Worm (Caenorhabditis elegans): ENCODE measurements around the gene F14H3.3.

F14H3.3 gene

DNA sequence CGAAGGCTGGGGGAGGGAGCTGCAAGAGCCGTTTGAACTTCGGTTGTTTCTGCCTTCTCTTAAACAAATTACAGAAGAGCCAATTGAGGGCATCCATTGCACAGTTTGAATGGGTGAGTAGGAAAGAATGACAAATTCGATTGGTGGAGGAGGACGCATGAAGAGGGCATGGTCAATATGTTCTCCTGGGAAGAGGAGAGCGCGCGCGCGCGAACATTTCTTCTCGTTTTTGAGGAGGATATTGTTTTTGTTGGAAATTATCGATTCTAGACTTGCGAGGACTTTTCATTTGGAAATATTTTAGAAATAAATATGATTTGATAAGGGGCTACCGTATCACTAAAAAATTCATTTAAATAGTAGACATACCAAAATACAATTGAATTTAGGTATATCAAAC, 21.7 kb downstream of the F14H3.3 start, which contains the start of gene T10C6.7:
T10C6.7 (minus strand) TSS at position 143 of the 400 bp plus-strand sequence.
- TF ChIP-seq dmd-4 (tag; optimal IDR thresholded peaks at IDR 0.05) (no peak), ztf-4 (tag; optimal IDR thresholded peaks at IDR 0.05) (no peak)

DNA sequence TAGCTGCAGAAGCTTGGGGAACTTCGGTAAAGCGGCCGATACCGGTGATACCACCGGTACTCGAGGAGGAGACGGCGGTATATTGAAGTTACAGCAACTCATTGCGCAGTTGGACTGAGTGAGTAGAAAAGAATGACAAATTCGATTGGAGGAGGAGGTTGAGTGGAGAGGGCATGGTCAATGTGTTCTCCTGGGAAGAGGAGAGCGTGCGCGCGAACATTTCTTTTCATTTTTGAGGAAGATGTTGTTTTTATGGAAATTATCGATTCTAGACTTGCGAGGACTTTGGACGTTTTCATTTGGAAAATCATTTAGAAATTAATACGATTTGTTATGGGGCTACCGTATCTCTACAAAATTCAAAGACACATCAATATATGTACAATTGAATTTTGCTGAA, 24.0 kb downstream of the F14H3.3 start:
- TF ChIP-seq elt-3 (tag; optimal IDR thresholded peaks at IDR 0.05) (no peak), R02D3.7 (tag; optimal IDR thresholded peaks at IDR 0.05) (no peak), snpc-4 (tag; optimal IDR thresholded peaks at IDR 0.05) (no peak), ztf-11 (tag; optimal IDR thresholded peaks at IDR 0.05) (no peak), mdl-1 (tag; optimal IDR thresholded peaks at IDR 0.05) (no peak), aly-2 (tag; optimal IDR thresholded peaks at IDR 0.05) (no peak), egl-27 (tag; optimal IDR thresholded peaks at IDR 0.05) (no peak), sma-9 (GFP tag; optimal IDR thresholded peaks at IDR 0.05) (no peak), sma-9 (tag; optimal IDR thresholded peaks at IDR 0.05) (no peak), crh-2 (tag; optimal IDR thresholded peaks at IDR 0.05) (no peak), nhr-77 (tag; optimal IDR thresholded peaks at IDR 0.05) (no peak), nhr-21 (tag; optimal IDR thresholded peaks at IDR 0.05) (no peak), mab-5 (tag; optimal IDR thresholded peaks at IDR 0.05) (no peak), skn-1 (tag; optimal IDR thresholded peaks at IDR 0.05) (no peak), peb-1 (tag; optimal IDR thresholded peaks at IDR 0.05) (no peak), lin-39 (tag; optimal IDR thresholded peaks at IDR 0.05) (no peak), nhr-10 (tag; optimal IDR thresholded peaks at IDR 0.05) (no peak)

DNA sequence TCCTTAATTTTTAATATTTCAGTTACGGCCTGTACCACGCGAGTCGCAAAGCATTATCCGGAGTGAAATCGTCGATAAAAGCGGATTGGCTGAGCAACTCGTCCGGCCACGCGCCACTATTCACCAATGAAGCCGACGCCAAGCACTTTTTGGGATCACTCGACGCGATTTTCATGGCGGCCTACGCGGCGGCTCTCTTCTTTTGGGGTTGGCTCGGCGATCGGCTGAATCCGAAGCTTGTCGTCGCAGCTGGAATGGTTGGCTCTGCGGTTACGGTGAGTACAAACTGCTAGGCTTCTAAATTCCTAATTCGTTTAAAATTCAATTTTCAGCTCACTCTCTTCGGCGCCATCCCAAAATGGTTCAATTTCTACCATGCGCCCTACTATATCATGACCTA, 28.4 kb downstream of the F14H3.3 start:
- TF ChIP-seq ztf-1 (GFP tag; conservative IDR thresholded peaks at IDR 0.05) (no peak), nhr-21 (tag; optimal IDR thresholded peaks at IDR 0.05) (no peak), ama-1 (optimal IDR thresholded peaks at IDR 0.05) (no peak)

DNA sequence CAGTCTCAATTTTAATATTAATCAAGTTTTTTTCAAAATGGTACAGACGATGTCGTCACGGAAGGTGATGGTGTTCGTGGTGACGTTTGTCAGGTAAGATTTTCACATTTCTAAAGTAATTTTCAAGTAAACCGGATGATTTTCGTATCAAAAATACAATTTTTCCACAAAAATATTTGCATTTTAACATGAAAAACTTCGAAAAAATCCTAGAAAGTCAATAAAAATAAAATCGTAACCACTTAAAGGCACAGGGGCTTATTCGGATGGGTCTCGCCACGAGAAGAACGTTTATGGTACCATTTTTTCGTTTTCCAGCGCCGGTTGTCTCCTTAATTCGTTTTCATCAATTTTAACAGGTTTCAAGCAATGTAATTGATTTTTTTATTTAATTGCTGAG, 29.0 kb downstream of the F14H3.3 start, which contains the start of gene T10C6.6:
T10C6.6 (plus strand) TSS at position 27 of the 400 bp plus-strand sequence.
- no peak for TF ChIP-seq sma-3 (GFP tag; optimal IDR thresholded peaks at IDR 0.05)
- no peak for TF ChIP-seq nhr-129 (tag; optimal IDR thresholded peaks at IDR 0.05)
- TF ChIP-seq zag-1 (tag; optimal IDR thresholded peaks at IDR 0.05): no peak
- no peak for TF ChIP-seq egl-27 (tag; optimal IDR thresholded peaks at IDR 0.05)
- no peak for TF ChIP-seq nhr-12 (tag; optimal IDR thresholded peaks at IDR 0.05)
- no peak for TF ChIP-seq Y55F3AM.14 (GFP tag; optimal IDR thresholded peaks at IDR 0.05)
- TF ChIP-seq nhr-237 (tag; optimal IDR thresholded peaks at IDR 0.05): no peak
- TF ChIP-seq peb-1 (tag; optimal IDR thresholded peaks at IDR 0.05): no peak
- TF ChIP-seq ztf-11 (tag; optimal IDR thresholded peaks at IDR 0.05): no peak
- TF ChIP-seq alr-1 (tag; optimal IDR thresholded peaks at IDR 0.05): no peak
- TF ChIP-seq sem-4 (tag; optimal IDR thresholded peaks at IDR 0.05): no peak
- TF ChIP-seq nhr-11 (tag; optimal IDR thresholded peaks at IDR 0.05): no peak
- no peak for TF ChIP-seq nhr-23 (tag; optimal IDR thresholded peaks at IDR 0.05)
- no peak for TF ChIP-seq nhr-6 (tag; optimal IDR thresholded peaks at IDR 0.05)
- no peak for TF ChIP-seq unc-62 (GFP tag; optimal IDR thresholded peaks at IDR 0.05)
- no peak for TF ChIP-seq blmp-1 (tag; optimal IDR thresholded peaks at IDR 0.05; ENCODE audit: insufficient read depth)
- no peak for TF ChIP-seq fos-1 (tag; optimal IDR thresholded peaks at IDR 0.05)

DNA sequence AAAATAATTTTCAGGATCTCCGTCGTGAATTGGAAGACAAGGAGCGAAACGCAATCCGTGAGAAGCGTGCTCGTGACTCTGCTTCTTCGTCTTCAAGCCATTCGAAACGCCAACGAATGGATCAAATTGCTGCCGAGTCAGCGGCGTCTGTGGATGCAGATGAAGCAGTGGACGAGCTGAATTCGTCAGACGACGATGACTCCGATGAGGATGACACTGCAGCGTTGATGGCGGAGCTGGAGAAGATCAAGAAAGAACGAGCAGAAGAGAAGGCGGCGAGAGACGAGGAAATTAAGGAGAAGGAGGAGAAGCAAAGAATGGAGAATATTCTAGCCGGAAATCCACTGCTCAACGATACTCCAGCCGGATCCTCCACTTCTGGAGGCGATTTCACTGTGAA, 29.7 kb downstream of the F14H3.3 start:
- TF ChIP-seq nhr-11 (tag; optimal IDR thresholded peaks at IDR 0.05) (no peak), alr-1 (tag; optimal IDR thresholded peaks at IDR 0.05) (no peak), egl-27 (tag; optimal IDR thresholded peaks at IDR 0.05) (no peak), gmeb-1 (tag; optimal IDR thresholded peaks at IDR 0.05) (no peak), sma-3 (GFP tag; optimal IDR thresholded peaks at IDR 0.05) (no peak), lin-39 (tag; optimal IDR thresholded peaks at IDR 0.05) (no peak), nhr-23 (tag; optimal IDR thresholded peaks at IDR 0.05) (no peak), blmp-1 (tag; optimal IDR thresholded peaks at IDR 0.05; ENCODE audit: insufficient read depth) (no peak), sma-9 (GFP tag; optimal IDR thresholded peaks at IDR 0.05) (no peak), sma-9 (tag; optimal IDR thresholded peaks at IDR 0.05) (no peak)
